Worm (Caenorhabditis elegans) whole organism, midembryonic: ENCODE data around the gene F56C3.4.

Experiments
- flt-1 ChIP-seq: fragments of 200-800 bp; sonication (Bioruptor generic); IDR thresholded peaks from 2 replicates; pipeline ENCODE4 v1.3.6; 2022; ENCODE audit warnings: missing genetic modification characterization, missing compliant biosample characterization
- klf-2 ChIP-seq: fragments of 200-800 bp; sonication (Bioruptor generic); conservative IDR thresholded peaks from 2 replicates; pipeline ENCODE4 v1.3.6; 2022; ENCODE audit warnings: missing genetic modification reagents, missing genetic modification characterization, missing compliant biosample characterization
- ztf-23 ChIP-seq: fragments of 200-800 bp; sonication (Bioruptor generic); IDR thresholded peaks from 2 replicates; pipeline ENCODE4 v1.3.6; 2022; ENCODE audit warnings: missing genetic modification reagents, missing genetic modification characterization, missing compliant biosample characterization

DNA sequence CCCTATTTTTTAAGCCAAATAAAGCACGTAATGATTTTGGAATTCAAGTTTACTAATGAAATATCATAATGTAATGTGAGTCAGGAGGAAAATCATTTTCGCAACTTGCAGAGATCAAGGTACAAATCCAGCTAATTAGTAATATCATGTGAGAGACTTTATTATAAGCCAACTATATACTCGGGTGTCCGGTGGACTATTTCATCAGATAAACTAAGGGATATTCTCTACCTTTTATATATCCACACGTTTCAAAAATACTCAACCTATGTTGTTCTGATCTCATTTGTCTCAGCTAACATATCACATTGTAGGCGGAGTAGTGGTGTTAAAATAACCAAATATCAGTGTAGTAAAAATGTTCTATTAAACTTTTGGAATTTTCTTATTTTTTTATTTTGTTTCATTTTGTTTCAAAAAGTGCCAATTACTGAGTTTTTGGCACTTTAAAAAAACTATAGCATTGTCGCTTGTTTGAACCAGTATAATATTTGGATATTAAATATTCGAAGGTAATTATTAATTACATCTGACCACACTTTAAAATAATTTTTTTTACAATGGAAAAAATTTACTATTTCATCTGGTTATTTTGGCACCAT, 29.0 kb upstream of the F56C3.4 start:
- no peak for TF ChIP-seq ztf-23
- no peak for TF ChIP-seq flt-1 (GFP tag; lab: Robert Waterston, UW)
- TF ChIP-seq klf-2 (GFP tag; lab: Robert Waterston, UW): no peak
